Worm (Caenorhabditis elegans): ENCODE results near the gene T24B8.4.

T24B8.4 gene

DNA sequence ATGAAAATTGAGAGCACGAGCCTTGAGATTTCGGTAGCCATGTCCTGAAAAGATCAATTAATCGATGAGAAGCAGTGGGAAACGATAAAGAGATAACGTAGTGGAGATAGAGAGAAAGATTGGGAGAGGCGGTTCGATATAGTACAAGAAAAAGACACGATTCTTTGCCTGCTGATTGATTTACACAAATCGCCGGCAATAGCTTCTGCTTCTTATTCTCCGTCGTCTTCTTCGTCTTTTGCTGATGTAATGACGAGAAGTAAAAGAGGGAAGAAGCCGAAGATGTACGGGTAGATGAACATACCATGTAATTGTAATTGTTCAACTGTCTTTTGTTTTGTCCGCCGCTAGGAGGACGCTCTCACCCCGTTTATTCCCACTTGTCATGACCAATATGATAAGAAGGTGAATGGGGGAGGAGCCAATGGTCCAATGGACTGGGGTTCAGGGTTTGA lies 41.4 kb downstream of the T24B8.4 start, which contains the start of gene F37B12.1:
Gene F37B12.1, minus strand, starts transcription at position 51 of the 455 bp plus-strand sequence.
- TF ChIP-seq ceh-43 (GFP tag; optimal IDR thresholded peaks at IDR 0.05) (no peak), elt-3 (tag; optimal IDR thresholded peaks at IDR 0.05) (no peak), snpc-4 (tag; optimal IDR thresholded peaks at IDR 0.05) (no peak), lin-32 (GFP tag; optimal IDR thresholded peaks at IDR 0.05) (no peak), unc-39 (tag; optimal IDR thresholded peaks at IDR 0.05) (no peak), nhr-237 (tag; optimal IDR thresholded peaks at IDR 0.05) (no peak), zip-8 (tag; optimal IDR thresholded peaks at IDR 0.05) (no peak), ceh-83 (GFP tag; optimal IDR thresholded peaks at IDR 0.05) (no peak), blmp-1 (tag; optimal IDR thresholded peaks at IDR 0.05) (no peak), ham-2 (GFP tag; optimal IDR thresholded peaks at IDR 0.05) (no peak), mep-1 (tag; optimal IDR thresholded peaks at IDR 0.05) (no peak), ces-1 (GFP tag; optimal IDR thresholded peaks at IDR 0.05) (no peak), hlh-1 (tag; optimal IDR thresholded peaks at IDR 0.05) (no peak), sptf-1 (tag; optimal IDR thresholded peaks at IDR 0.05) (no peak), nhr-28 (tag; optimal IDR thresholded peaks at IDR 0.05) (no peak), lin-13 (tag; optimal IDR thresholded peaks at IDR 0.05) (no peak), mls-2 (tag; optimal IDR thresholded peaks at IDR 0.05) (no peak), nhr-76 (tag; optimal IDR thresholded peaks at IDR 0.05) (no peak)

DNA sequence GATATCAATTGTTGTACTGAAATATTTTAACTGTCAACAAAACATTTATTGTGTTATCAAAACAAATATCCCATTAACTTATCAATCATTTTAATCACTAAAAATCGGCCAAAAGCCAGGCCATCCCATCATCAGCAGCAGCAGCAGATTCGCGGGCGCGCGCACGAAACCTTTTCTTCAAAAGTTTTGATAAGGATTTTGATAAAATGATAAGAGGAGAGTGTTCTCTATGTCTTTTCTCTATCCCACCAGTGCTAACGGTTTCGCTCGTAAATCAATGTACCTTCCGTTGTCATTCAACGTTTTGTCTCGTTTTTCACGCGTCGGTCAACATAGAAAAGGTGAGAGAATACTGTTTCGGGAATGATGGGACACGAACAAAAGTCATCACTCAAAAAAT lies 42.5 kb downstream of the T24B8.4 start:
- TF ChIP-seq bed-3 (GFP tag; optimal IDR thresholded peaks at IDR 0.05) (no peak), unc-120 (tag; optimal IDR thresholded peaks at IDR 0.05; ENCODE audit: poor library complexity, severe bottlenecking) (no peak), tbx-8 (GFP tag; optimal IDR thresholded peaks at IDR 0.05) (no peak), nhr-12 (tag; optimal IDR thresholded peaks at IDR 0.05) (no peak), lin-32 (GFP tag; optimal IDR thresholded peaks at IDR 0.05) (no peak), nhr-237 (tag; optimal IDR thresholded peaks at IDR 0.05) (no peak)

ce11 chrII:9026348-9026747 lies 44.3 kb downstream of the T24B8.4 start:
- peak; percentile 44 for TF ChIP-seq nhr-2 (tag; optimal IDR thresholded peaks at IDR 0.05)
- no peak for TF ChIP-seq mls-2 (tag; optimal IDR thresholded peaks at IDR 0.05)

ce11 chrII:9024312-9024711 lies 46.3 kb downstream of the T24B8.4 start:
- TF ChIP-seq M03D4.4 (tag; optimal IDR thresholded peaks at IDR 0.05): no peak
- TF ChIP-seq nhr-28 (tag; optimal IDR thresholded peaks at IDR 0.05): no peak
- TF ChIP-seq unc-62 (GFP tag; optimal IDR thresholded peaks at IDR 0.05): no peak
- no peak for TF ChIP-seq unc-39 (tag; optimal IDR thresholded peaks at IDR 0.05)
- no peak for TF ChIP-seq snpc-4 (tag; optimal IDR thresholded peaks at IDR 0.05)
- no peak for TF ChIP-seq zip-8 (tag; optimal IDR thresholded peaks at IDR 0.05)
- no peak for TF ChIP-seq ham-2 (GFP tag; optimal IDR thresholded peaks at IDR 0.05)
- no peak for TF ChIP-seq mep-1 (tag; optimal IDR thresholded peaks at IDR 0.05)
- TF ChIP-seq ces-1 (GFP tag; optimal IDR thresholded peaks at IDR 0.05): no peak
- no peak for TF ChIP-seq flh-1 (GFP tag; optimal IDR thresholded peaks at IDR 0.05)
- no peak for TF ChIP-seq elt-1 (tag; optimal IDR thresholded peaks at IDR 0.05; ENCODE audit: borderline replicate concordance, insufficient read depth)
- TF ChIP-seq hlh-1 (tag; optimal IDR thresholded peaks at IDR 0.05): no peak
- TF ChIP-seq ceh-43 (GFP tag; optimal IDR thresholded peaks at IDR 0.05): no peak
- no peak for TF ChIP-seq nhr-12 (tag; optimal IDR thresholded peaks at IDR 0.05)
- TF ChIP-seq elt-3 (tag; optimal IDR thresholded peaks at IDR 0.05): no peak

DNA sequence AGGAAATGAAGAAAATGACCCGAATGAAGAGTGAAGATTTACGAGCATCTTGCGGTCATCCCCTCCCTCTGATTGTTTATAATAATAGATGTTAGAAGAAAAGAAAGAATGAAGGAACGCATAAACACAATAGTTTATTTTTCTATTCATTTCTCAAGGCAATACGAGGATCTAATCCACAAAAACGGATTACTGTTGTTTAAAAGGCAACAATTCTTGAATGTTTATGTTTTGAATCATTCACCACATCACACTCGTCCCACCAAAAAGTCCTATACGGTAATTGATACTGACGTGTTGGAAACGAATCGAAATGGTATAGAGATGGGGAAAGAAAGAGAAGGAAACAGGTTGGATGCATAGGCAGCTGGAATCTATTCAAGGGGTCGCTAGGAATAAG lies 49.0 kb downstream of the T24B8.4 start:
- TF ChIP-seq cnd-1 (tag; optimal IDR thresholded peaks at IDR 0.05): no peak
- TF ChIP-seq pha-4 (tag; optimal IDR thresholded peaks at IDR 0.05): no peak
- TF ChIP-seq tbx-8 (GFP tag; optimal IDR thresholded peaks at IDR 0.05): no peak
- TF ChIP-seq elt-3 (tag; optimal IDR thresholded peaks at IDR 0.05): no peak
- no peak for TF ChIP-seq mep-1 (tag; optimal IDR thresholded peaks at IDR 0.05)
- no peak for TF ChIP-seq flh-1 (GFP tag; optimal IDR thresholded peaks at IDR 0.05)
- no peak for TF ChIP-seq blmp-1 (tag; optimal IDR thresholded peaks at IDR 0.05)
- no peak for TF ChIP-seq sptf-1 (tag; optimal IDR thresholded peaks at IDR 0.05)

- TF ChIP-seq bed-3 (GFP tag; optimal IDR thresholded peaks at IDR 0.05) (no peak), lin-13 (tag; optimal IDR thresholded peaks at IDR 0.05) (no peak), sem-2 (GFP tag; optimal IDR thresholded peaks at IDR 0.05) (no peak), pha-4 (tag; optimal IDR thresholded peaks at IDR 0.05) (no peak)
Measured at ce11 chrII:9019704-9020103, 50.9 kb downstream of the T24B8.4 start, which contains the start of gene dep-1. Gene dep-1 (minus strand): TSS chrII:9019798.

Measured in whole organism, mixed stage, embryonic.